Fruit fly (Drosophila melanogaster) whole organism, embryonic: Measurements from ENCODE around the gene CG14022.
A peak's percentile ranks its signal among the peaks of the same experiment; 100 is the strongest.

Source experiments
- ATbp ChIP-seq: fragments of 200-800 bp; sonication (Bioruptor generic); optimal IDR thresholded peaks from 2 replicates; lab custom pipeline; 2017; ENCODE audit warnings: missing biosample characterization, mild to moderate bottlenecking, missing genetic modification characterization, missing genetic modification reagents
- Bgb ChIP-seq: fragments of 200-800 bp; sonication (Bioruptor generic); IDR thresholded peaks from 2 replicates; pipeline ENCODE4 v1.3.6; 2022; ENCODE audit warnings: missing biosample characterization, missing genetic modification characterization; ENCODE audit not compliant: partially characterized antibody
- Blimp-1 ChIP-seq: fragments of 200-800 bp; sonication (Bioruptor generic); optimal IDR thresholded peaks from 3 replicates; lab custom pipeline; 2018; ENCODE audit warnings: missing biosample characterization, missing genetic modification characterization, mild to moderate bottlenecking, moderate library complexity, missing genetic modification reagents
- CG1024 ChIP-seq: fragments of 200-800 bp; sonication (Bioruptor generic); IDR thresholded peaks from 2 replicates; pipeline ENCODE4 v1.3.6; 2022; ENCODE audit warnings: missing biosample characterization, missing genetic modification characterization
- CG10543 ChIP-seq: fragments of 200-800 bp; sonication (Bioruptor generic); optimal IDR thresholded peaks from 3 replicates; lab custom pipeline; 2017; ENCODE audit warnings: missing biosample characterization, mild to moderate bottlenecking, missing genetic modification characterization, moderate library complexity
- CG13775 ChIP-seq: fragments of 200-800 bp; sonication (Bioruptor generic); optimal IDR thresholded peaks from 3 replicates; lab custom pipeline; 2017; ENCODE audit warnings: missing biosample characterization, mild to moderate bottlenecking, missing genetic modification characterization
- CG1832 ChIP-seq: fragments of 200-800 bp; sonication (Bioruptor generic); optimal IDR thresholded peaks from 2 replicates; lab custom pipeline; 2017; ENCODE audit warnings: missing biosample characterization, mild to moderate bottlenecking, missing genetic modification characterization, inconsistent platforms
- CG2199 ChIP-seq: fragments of 200-800 bp; sonication (Bioruptor generic); IDR thresholded peaks from 3 replicates; pipeline ENCODE4 v1.3.6; 2022; ENCODE audit warnings: missing biosample characterization, missing genetic modification characterization
- CG32767 ChIP-seq: fragments of 200-800 bp; sonication (Bioruptor generic); IDR thresholded peaks from 2 replicates; pipeline ENCODE4 v1.3.6; 2022; ENCODE audit warnings: missing biosample characterization, missing genetic modification characterization
- CG33557 ChIP-seq: fragments of 200-800 bp; sonication (Bioruptor generic); optimal IDR thresholded peaks from 2 replicates; lab custom pipeline; 2019; ENCODE audit warnings: missing biosample characterization, mild to moderate bottlenecking, missing genetic modification characterization, moderate library complexity
- CG42726 ChIP-seq: fragments of 200-800 bp; sonication (Bioruptor generic); IDR thresholded peaks from 2 replicates; pipeline ENCODE4 v1.3.6; 2022; ENCODE audit warnings: missing biosample characterization, missing genetic modification characterization; ENCODE audit not compliant: partially characterized antibody
- CG4707 ChIP-seq: fragments of 200-800 bp; sonication (Bioruptor generic); optimal IDR thresholded peaks from 2 replicates; lab custom pipeline; 2018; ENCODE audit warnings: missing biosample characterization, mild to moderate bottlenecking, missing genetic modification characterization, moderate library complexity
- CG5953 ChIP-seq: fragments of 200-800 bp; sonication (Bioruptor generic); IDR thresholded peaks from 2 replicates; pipeline ENCODE4 v1.3.6; 2022; ENCODE audit warnings: missing biosample characterization, missing genetic modification characterization
- CG6175 ChIP-seq: fragments of 200-800 bp; sonication (Bioruptor generic); IDR thresholded peaks from 3 replicates; pipeline ENCODE4 v1.3.6; 2022; ENCODE audit warnings: missing biosample characterization, missing genetic modification characterization
- CG6765 ChIP-seq: fragments of 200-800 bp; sonication (Bioruptor generic); optimal IDR thresholded peaks from 3 replicates; lab custom pipeline; 2017; ENCODE audit warnings: missing biosample characterization, mild to moderate bottlenecking, missing genetic modification characterization
- CG8089 ChIP-seq: fragments of 200-800 bp; sonication (Bioruptor generic); optimal IDR thresholded peaks from 3 replicates; lab custom pipeline; 2016; ENCODE audit warnings: missing biosample characterization, missing genetic modification characterization
- CG8281 ChIP-seq: fragments of 200-800 bp; sonication (Bioruptor generic); optimal IDR thresholded peaks from 2 replicates; lab custom pipeline; 2018; ENCODE audit warnings: missing biosample characterization, mild to moderate bottlenecking, missing genetic modification characterization, moderate library complexity
- CG8388 ChIP-seq: fragments of 200-800 bp; sonication (Bioruptor generic); optimal IDR thresholded peaks from 2 replicates; lab custom pipeline; 2019; ENCODE audit warnings: missing biosample characterization, mild to moderate bottlenecking, missing genetic modification characterization, moderate library complexity
- CG9727 ChIP-seq: fragments of 200-800 bp; sonication (Bioruptor generic); optimal IDR thresholded peaks from 3 replicates; lab custom pipeline; 2017; ENCODE audit warnings: missing biosample characterization, mild to moderate bottlenecking, missing genetic modification characterization
- CG9797 ChIP-seq: fragments of 200-800 bp; sonication (Bioruptor generic); optimal IDR thresholded peaks from 3 replicates; lab custom pipeline; 2018; ENCODE audit warnings: missing biosample characterization, mild to moderate bottlenecking, missing genetic modification characterization
- CkIIα-i1 ChIP-seq: fragments of 200-800 bp; sonication (Bioruptor generic); IDR thresholded peaks from 2 replicates; pipeline ENCODE4 v1.3.6; 2022; ENCODE audit warnings: missing biosample characterization, missing genetic modification characterization
- Dref ChIP-seq: fragments of 200-800 bp; sonication (Bioruptor generic); IDR thresholded peaks from 2 replicates; pipeline ENCODE4 v1.3.6; 2022; ENCODE audit warnings: missing biosample characterization, missing genetic modification characterization
- E2f2 ChIP-seq: fragments of 200-800 bp; sonication (Bioruptor generic); IDR thresholded peaks from 2 replicates; pipeline ENCODE4 v1.3.6; 2022; ENCODE audit warnings: missing biosample characterization, missing genetic modification characterization
- Hey ChIP-seq: fragments of 200-800 bp; sonication (Bioruptor generic); optimal IDR thresholded peaks from 3 replicates; lab custom pipeline; 2018; ENCODE audit warnings: missing biosample characterization, mild to moderate bottlenecking, missing genetic modification characterization
- Hr3 ChIP-seq: fragments of 200-800 bp; sonication (Bioruptor generic); optimal IDR thresholded peaks from 3 replicates; lab custom pipeline; 2016; ENCODE audit warnings: missing biosample characterization, missing genetic modification characterization
- Hr78 ChIP-seq, 2 experiments: fragments of 200-800 bp in 1 of 2; fragments of >200 bp in 1 of 2; sonication (Bioruptor generic) in 1 of 2; optimal IDR thresholded peaks; 2 replicates each; lab custom pipeline; 2017 to 2019; ENCODE audit warnings: missing biosample characterization in 2 of 2, missing genetic modification characterization in 2 of 2, mild to moderate bottlenecking in 1 of 2, moderate library complexity in 1 of 2
- Jarid2 ChIP-seq: fragments of 200-800 bp; sonication (Bioruptor generic); optimal IDR thresholded peaks from 3 replicates; lab custom pipeline; 2017; ENCODE audit warnings: mild to moderate bottlenecking, missing biosample characterization, missing genetic modification reagents, missing genetic modification characterization
- Med ChIP-seq: fragments of 200-800 bp; sonication (Bioruptor generic); peaks from one replicate; lab custom pipeline; 2016; ENCODE audit warnings: missing biosample characterization, missing genetic modification characterization, mild to moderate bottlenecking, inconsistent platforms, moderate library complexity
- NfI ChIP-seq: fragments of 200-800 bp; sonication (Bioruptor generic); optimal IDR thresholded peaks from 3 replicates; lab custom pipeline; 2018; ENCODE audit warnings: missing biosample characterization, mild to moderate bottlenecking, missing genetic modification characterization, moderate library complexity
- Xrp1 ChIP-seq: fragments of 200-800 bp; sonication (Bioruptor generic); IDR thresholded peaks from 2 replicates; pipeline ENCODE4 v1.3.6; 2022; ENCODE audit warnings: missing biosample characterization, missing genetic modification characterization
- ara ChIP-seq: fragments of 200-800 bp; sonication (Bioruptor generic); IDR thresholded peaks from 2 replicates; pipeline ENCODE4 v1.3.6; 2022; ENCODE audit warnings: missing biosample characterization, missing genetic modification characterization
- bbx ChIP-seq: fragments of 200-800 bp; sonication (Bioruptor generic); IDR thresholded peaks from 2 replicates; pipeline ENCODE4 v1.3.6; 2022; ENCODE audit warnings: missing biosample characterization, missing genetic modification characterization; ENCODE audit not compliant: partially characterized antibody
- cad ChIP-seq: fragments of >200 bp; optimal IDR thresholded peaks from 2 replicates; lab custom pipeline; 2017; ENCODE audit warnings: missing biosample characterization, missing genetic modification characterization
- chif ChIP-seq, 2 experiments: fragments of 200-800 bp; sonication (Bioruptor generic); optimal IDR thresholded peaks; 3 replicates each; lab custom pipeline; 2016; ENCODE audit warnings: missing biosample characterization in 2 of 2, missing genetic modification characterization in 2 of 2
- chm ChIP-seq: fragments of 200-800 bp; sonication (Bioruptor generic); IDR thresholded peaks from 2 replicates; pipeline ENCODE4 v1.3.6; 2022; ENCODE audit warnings: missing biosample characterization, missing genetic modification characterization
- ems ChIP-seq: fragments of 200-800 bp; sonication (Bioruptor generic); optimal IDR thresholded peaks from 3 replicates; lab custom pipeline; 2016; ENCODE audit warnings: missing biosample characterization, missing genetic modification characterization
- en ChIP-seq: fragments of 200-800 bp; sonication (Bioruptor generic); optimal IDR thresholded peaks from 2 replicates; lab custom pipeline; 2016; ENCODE audit warnings: missing biosample characterization, missing genetic modification characterization
- klu ChIP-seq: fragments of 200-800 bp; sonication (Bioruptor generic); IDR thresholded peaks from 2 replicates; pipeline ENCODE4 v1.3.6; 2022; ENCODE audit warnings: missing biosample characterization, missing genetic modification characterization
- lov ChIP-seq, 2 experiments: fragments of 200-800 bp in 1 of 2; fragments of >200 bp in 1 of 2; sonication (Bioruptor generic) in 1 of 2; IDR thresholded peaks in 1 of 2; optimal IDR thresholded peaks in 1 of 2; 2 replicates in 1 of 2; 3 replicates in 1 of 2; pipeline versions ENCODE4 v1.3.6 to Lab custom; 2017 to 2022; ENCODE audit warnings: missing biosample characterization in 1 of 2, missing genetic modification characterization in 1 of 2
- mirr ChIP-seq: fragments of 200-800 bp; sonication (Bioruptor generic); optimal IDR thresholded peaks from 3 replicates; lab custom pipeline; 2018; ENCODE audit warnings: missing biosample characterization, mild to moderate bottlenecking, missing genetic modification characterization
- nau ChIP-seq: fragments of 200-800 bp; sonication (Bioruptor generic); optimal IDR thresholded peaks from 3 replicates; lab custom pipeline; 2017; ENCODE audit warnings: missing biosample characterization, mild to moderate bottlenecking, missing genetic modification characterization, missing genetic modification reagents
- oc ChIP-seq: fragments of 200-800 bp; sonication (Bioruptor generic); optimal IDR thresholded peaks from 2 replicates; lab custom pipeline; 2018; ENCODE audit warnings: missing biosample characterization, mild to moderate bottlenecking, missing genetic modification characterization, moderate library complexity
- sima ChIP-seq: fragments of 200-800 bp; sonication (Bioruptor generic); optimal IDR thresholded peaks from 2 replicates; lab custom pipeline; 2016; ENCODE audit warnings: missing biosample characterization, missing genetic modification characterization
- sna ChIP-seq: fragments of 200-800 bp; sonication (Bioruptor generic); IDR thresholded peaks from 2 replicates; pipeline ENCODE4 v1.3.6; 2022; ENCODE audit warnings: missing biosample characterization, missing genetic modification characterization; ENCODE audit not compliant: partially characterized antibody
- so ChIP-seq: fragments of 200-800 bp; sonication (Bioruptor generic); IDR thresholded peaks from 3 replicates; pipeline ENCODE4 v1.3.6; 2022; ENCODE audit warnings: missing biosample characterization, missing genetic modification characterization
- sr ChIP-seq: fragments of 200-800 bp; sonication (Bioruptor generic); IDR thresholded peaks from 3 replicates; pipeline ENCODE4 v1.3.6; 2022; ENCODE audit warnings: missing biosample characterization, missing genetic modification characterization
- sug ChIP-seq: fragments of 200-800 bp; optimal IDR thresholded peaks from 2 replicates; lab custom pipeline; 2019; ENCODE audit warnings: missing biosample characterization, mild to moderate bottlenecking, missing genetic modification characterization, moderate library complexity
- vfl ChIP-seq: fragments of 200-800 bp; sonication (Bioruptor generic); optimal IDR thresholded peaks from 2 replicates; lab custom pipeline; 2016; ENCODE audit warnings: missing biosample characterization, missing genetic modification characterization
- wdn ChIP-seq: fragments of 200-800 bp; sonication (Bioruptor generic); IDR thresholded peaks from 2 replicates; pipeline ENCODE4 v1.3.6; 2022; ENCODE audit warnings: missing biosample characterization, missing genetic modification characterization
- wek ChIP-seq: fragments of 200-800 bp; sonication (Bioruptor generic); optimal IDR thresholded peaks from 3 replicates; lab custom pipeline; 2018; ENCODE audit warnings: missing biosample characterization, mild to moderate bottlenecking, missing genetic modification characterization, moderate library complexity
- z ChIP-seq: fragments of 200-800 bp; sonication (Bioruptor generic); IDR thresholded peaks from 3 replicates; pipeline ENCODE4 v1.3.6; 2022; ENCODE audit warnings: missing biosample characterization, missing genetic modification characterization

The CG14022 gene

DNA sequence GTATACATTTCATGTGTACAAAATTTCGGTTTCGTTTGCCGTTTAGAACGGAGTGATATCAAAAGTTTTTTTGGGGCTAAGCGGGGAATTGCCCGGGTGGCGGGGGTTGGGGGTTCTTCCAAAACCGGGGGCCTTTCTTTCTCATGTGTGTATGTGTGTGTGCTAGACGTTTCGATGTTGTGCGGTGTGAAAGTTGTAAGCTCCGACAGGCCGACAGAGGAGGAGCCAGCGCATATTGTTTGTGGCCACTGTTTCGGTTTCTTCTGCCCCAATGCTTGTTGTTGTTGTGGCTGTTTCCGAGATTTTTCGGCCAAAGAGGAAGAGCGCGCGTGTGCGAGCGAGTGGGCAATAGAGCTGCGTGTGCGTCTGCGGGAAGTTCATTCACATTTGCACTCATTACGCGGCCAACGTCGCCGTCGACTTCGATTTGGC is 28.4 kb downstream of the CG14022 start (continued):
- no peak for TF ChIP-seq nau
- no peak for TF ChIP-seq sima (GFP tag; lab: Kevin White, UChicago)
- no peak for TF ChIP-seq CG8089 (GFP tag; lab: Kevin White, UChicago)
- TF ChIP-seq chif (GFP tag; optimal IDR thresholded peaks at IDR 0.05; lab: Kevin White, UChicago) = no peak
- TF ChIP-seq CG13775 = no peak
- TF ChIP-seq ara = 0 out of 2 replicates have a peak, but pooled peaks have one; percentile 8
- no peak for TF ChIP-seq wdn (GFP tag; lab: Robert Waterston, UW)
- peak; percentile 19; the same call in 1 of the 2 replicates for TF ChIP-seq chm
- no peak for TF ChIP-seq CG9797 (GFP tag; lab: Kevin White, UChicago)
- peak; percentile 80 for TF ChIP-seq sr (GFP tag; lab: Robert Waterston, UW)
- TF ChIP-seq Hey (tag; lab: Kevin White, UChicago) = no peak
- TF ChIP-seq CG1024 (GFP tag; lab: Robert Waterston, UW) = peak; percentile 37; the same call in 1 of the 2 replicates
- TF ChIP-seq CG4707 = no peak
- no peak for TF ChIP-seq Jarid2 (GFP tag; lab: Kevin White, UChicago)
- peak; percentile 13 for TF ChIP-seq Med (GFP tag; lab: Kevin White, UChicago)
- no peak for TF ChIP-seq CG33557 (GFP tag; lab: Kevin White, UChicago)
- TF ChIP-seq klu (GFP tag; lab: Robert Waterston, UW) = no peak
- TF ChIP-seq oc = peak; percentile 10
- TF ChIP-seq CkIIα-i1 = no peak
- peak; percentile 75 for TF ChIP-seq CG8388
- 0 out of 2 replicates have a peak, but pooled peaks have one; percentile 10 for TF ChIP-seq Bgb
- TF ChIP-seq CG1832 (GFP tag; lab: Kevin White, UChicago) = peak; percentile 40
- no peak for TF ChIP-seq lov (optimal IDR thresholded peaks at IDR 0.05; lab: Kevin White, UChicago)
- TF ChIP-seq lov (GFP tag; IDR thresholded peaks at IDR 0.05; lab: Robert Waterston, UW) = no peak
- TF ChIP-seq CG32767 (GFP tag; lab: Robert Waterston, UW) = no peak
- TF ChIP-seq CG2199 (GFP tag; lab: Robert Waterston, UW) = peak; percentile 67; the same call in 1 of the 3 replicates
- no peak for TF ChIP-seq en (GFP tag; lab: Kevin White, UChicago)
- no peak for TF ChIP-seq CG8281 (tag; lab: Kevin White, UChicago)
- peak; percentile 99 for TF ChIP-seq Blimp-1 (GFP tag; lab: Kevin White, UChicago)
- TF ChIP-seq z (GFP tag; lab: Robert Waterston, UW) = 0 out of 3 replicates have a peak, but pooled peaks have one; percentile 30
- TF ChIP-seq wek (GFP tag; lab: Kevin White, UChicago) = no peak
- no peak for TF ChIP-seq bbx (GFP tag; lab: Robert Waterston, UW)
- peak; percentile 27 for TF ChIP-seq Hr3
- no peak for TF ChIP-seq CG9727 (GFP tag; lab: Kevin White, UChicago)
- 0 out of 3 replicates have a peak, but pooled peaks have one; percentile 18 for TF ChIP-seq CG6175

DNA sequence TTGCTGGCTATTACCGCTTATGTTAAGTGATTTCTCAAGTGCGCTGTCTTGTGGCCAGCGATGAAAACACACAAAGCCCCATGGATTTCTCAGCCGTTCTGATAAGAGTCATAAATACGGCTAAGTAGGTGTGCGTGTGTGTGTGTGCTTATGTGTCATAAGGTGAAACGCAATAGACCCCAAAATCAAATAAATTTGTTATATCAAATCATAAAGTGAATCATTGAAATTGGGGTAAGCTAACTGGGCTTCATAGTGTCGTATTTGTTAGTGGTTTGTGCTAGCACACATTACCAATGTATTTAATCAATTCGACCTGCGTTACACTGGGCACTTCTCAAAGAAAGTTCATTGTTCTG is 29.1 kb downstream of the CG14022 start:
- TF ChIP-seq CG5953 (GFP tag; lab: Robert Waterston, UW) (no peak), CG10543 (GFP tag; lab: Kevin White, UChicago) (no peak), sug (tag; lab: Kevin White, UChicago) (peak; percentile 27), NfI (GFP tag; lab: Kevin White, UChicago) (no peak), cad (GFP tag; lab: Kevin White, UChicago) (no peak), CG42726 (no peak), mirr (GFP tag; lab: Kevin White, UChicago) (peak; percentile 22), CG6765 (GFP tag; lab: Kevin White, UChicago) (no peak), CG33557 (GFP tag; lab: Kevin White, UChicago) (no peak), so (GFP tag; lab: Robert Waterston, UW) (no peak), E2f2 (GFP tag; lab: Robert Waterston, UW) (no peak), Dref (GFP tag; lab: Robert Waterston, UW) (no peak), ems (no peak), Hr78 (GFP tag; optimal IDR thresholded peaks at IDR 0.05; lab: Kevin White, UChicago) (peak in 1 of 2 experiments; percentile 54), Xrp1 (GFP tag; lab: Robert Waterston, UW) (no peak; the same call in 1 of the 2 replicates), sna (GFP tag; lab: Robert Waterston, UW) (no peak), ATbp (GFP tag; lab: Kevin White, UChicago) (no peak), vfl (GFP tag; lab: Kevin White, UChicago) (no peak)
